Worm (Caenorhabditis elegans) whole organism, L3 larva: ENCODE measurements around the gene zif-1.

ENCODE experiments used
- ZK546.5 ChIP-seq: sonication (generic microtip); optimal IDR thresholded peaks from 2 replicates; lab custom pipeline; 2017; ENCODE audit warnings: missing biosample characterization, missing genetic modification characterization
- aly-2 ChIP-seq: fragments of 150-350 bp; optimal IDR thresholded peaks from 2 replicates; lab custom pipeline; 2014; ENCODE audit warnings: missing biosample characterization, missing genetic modification characterization
- ama-1 ChIP-seq: fragments of 150-350 bp; optimal IDR thresholded peaks from 2 replicates; lab custom pipeline; 2018
- ceh-16 ChIP-seq: sonication (generic microtip); optimal IDR thresholded peaks from 2 replicates; lab custom pipeline; 2017; ENCODE audit warnings: missing biosample characterization, missing genetic modification characterization
- ceh-28 ChIP-seq: fragments of 150-350 bp; optimal IDR thresholded peaks from 2 replicates; lab custom pipeline; 2014; ENCODE audit warnings: missing biosample characterization, missing genetic modification reagents, missing genetic modification characterization
- ceh-82 ChIP-seq: fragments of 150-350 bp; optimal IDR thresholded peaks from 2 replicates; lab custom pipeline; 2014; ENCODE audit warnings: missing biosample characterization, missing genetic modification characterization
- ceh-9 ChIP-seq: sonication (generic microtip); optimal IDR thresholded peaks from 2 replicates; lab custom pipeline; 2018; ENCODE audit warnings: missing biosample characterization, missing genetic modification characterization
- daf-12 ChIP-seq: fragments of 150-350 bp; optimal IDR thresholded peaks from 2 replicates; lab custom pipeline; 2014; ENCODE audit warnings: missing biosample characterization, missing genetic modification reagents, missing genetic modification characterization
- egl-27 ChIP-seq: sonication (generic microtip); optimal IDR thresholded peaks from 4 replicates; lab custom pipeline; 2017; ENCODE audit warnings: missing biosample characterization, missing genetic modification reagents, missing genetic modification characterization
- egl-5 ChIP-seq: fragments of 150-350 bp; optimal IDR thresholded peaks from 2 replicates; lab custom pipeline; 2017; ENCODE audit warnings: missing biosample characterization, missing genetic modification reagents, missing genetic modification characterization, inconsistent platforms
- elt-1 ChIP-seq: fragments of 150-350 bp; optimal IDR thresholded peaks from 2 replicates; lab custom pipeline; 2014; ENCODE audit warnings: missing biosample characterization, missing genetic modification characterization
- elt-2 ChIP-seq: sonication (generic microtip); optimal IDR thresholded peaks from 2 replicates; lab custom pipeline; 2016; ENCODE audit warnings: missing genetic modification reagents, mild to moderate bottlenecking, missing genetic modification characterization, missing compliant biosample characterization
- eor-1 ChIP-seq, 2 experiments: fragments of 150-350 bp; optimal IDR thresholded peaks; 2 replicates each; lab custom pipeline; 2014 to 2018; ENCODE audit warnings: missing biosample characterization in 2 of 2, missing genetic modification characterization in 2 of 2
- fkh-10 ChIP-seq: sonication (generic microtip); optimal IDR thresholded peaks from 2 replicates; lab custom pipeline; 2017; ENCODE audit warnings: missing biosample characterization, missing genetic modification reagents, missing genetic modification characterization
- fkh-2 ChIP-seq: fragments of 150-350 bp; optimal IDR thresholded peaks from 2 replicates; lab custom pipeline; 2014; ENCODE audit warnings: missing biosample characterization, missing genetic modification reagents, missing genetic modification characterization
- fos-1 ChIP-seq: fragments of 150-350 bp; optimal IDR thresholded peaks from 2 replicates; lab custom pipeline; 2014; ENCODE audit warnings: missing biosample characterization, missing genetic modification characterization
- hmg-11 ChIP-seq: sonication (generic microtip); optimal IDR thresholded peaks from 2 replicates; lab custom pipeline; 2016; ENCODE audit warnings: missing genetic modification characterization, missing compliant biosample characterization
- jun-1 ChIP-seq: fragments of 150-350 bp; optimal IDR thresholded peaks from 2 replicates; lab custom pipeline; 2014; ENCODE audit warnings: missing biosample characterization, missing genetic modification reagents, missing genetic modification characterization
- lin-15B ChIP-seq: fragments of 150-350 bp; optimal IDR thresholded peaks from 2 replicates; lab custom pipeline; 2014; ENCODE audit warnings: missing biosample characterization, missing genetic modification characterization
- lin-39 ChIP-seq: fragments of 150-350 bp; optimal IDR thresholded peaks from 2 replicates; lab custom pipeline; 2018; ENCODE audit warnings: missing biosample characterization, missing genetic modification reagents, missing genetic modification characterization
- mdl-1 ChIP-seq: fragments of 150-350 bp; optimal IDR thresholded peaks from 2 replicates; lab custom pipeline; 2014; ENCODE audit warnings: missing biosample characterization, missing genetic modification characterization
- mml-1 ChIP-seq: fragments of 150-350 bp; sonication (generic microtip); optimal IDR thresholded peaks from 3 replicates; lab custom pipeline; 2014; ENCODE audit warnings: missing biosample characterization, missing genetic modification characterization
- nfya-1 ChIP-seq: sonication (generic microtip); optimal IDR thresholded peaks from 2 replicates; lab custom pipeline; 2017; ENCODE audit warnings: missing genetic modification characterization, mild to moderate bottlenecking, missing compliant biosample characterization, antibody characterized with exemption, moderate library complexity; ENCODE audit not compliant: insufficient read depth
- nhr-11 ChIP-seq: fragments of 150-350 bp; optimal IDR thresholded peaks from 2 replicates; lab custom pipeline; 2014; ENCODE audit warnings: missing biosample characterization, missing genetic modification characterization
- nhr-23 ChIP-seq: fragments of 150-350 bp; optimal IDR thresholded peaks from 2 replicates; lab custom pipeline; 2014; ENCODE audit warnings: missing biosample characterization, missing genetic modification reagents, missing genetic modification characterization
- nhr-237 ChIP-seq: fragments of 150-350 bp; optimal IDR thresholded peaks from 2 replicates; lab custom pipeline; 2014; ENCODE audit warnings: missing biosample characterization, missing genetic modification characterization
- nhr-25 ChIP-seq: sonication (generic microtip); optimal IDR thresholded peaks from 2 replicates; lab custom pipeline; 2017; ENCODE audit warnings: missing biosample characterization, missing genetic modification characterization
- nhr-28 ChIP-seq: fragments of 150-350 bp; optimal IDR thresholded peaks from 2 replicates; lab custom pipeline; 2014; ENCODE audit warnings: missing biosample characterization, missing genetic modification characterization
- nhr-43 ChIP-seq: sonication (generic microtip); optimal IDR thresholded peaks from 2 replicates; lab custom pipeline; 2016; ENCODE audit warnings: mild to moderate bottlenecking, missing genetic modification characterization, missing compliant biosample characterization; ENCODE audit not compliant: poor library complexity, severe bottlenecking
- nhr-67 ChIP-seq: fragments of 150-350 bp; optimal IDR thresholded peaks from 2 replicates; lab custom pipeline; 2014; ENCODE audit warnings: missing biosample characterization, missing genetic modification characterization
- nhr-76 ChIP-seq: fragments of 150-350 bp; sonication (generic microtip); optimal IDR thresholded peaks from 5 replicates; lab custom pipeline; 2014; ENCODE audit warnings: missing biosample characterization, missing genetic modification characterization
- nhr-77 ChIP-seq: fragments of 150-350 bp; optimal IDR thresholded peaks from 2 replicates; lab custom pipeline; 2014; ENCODE audit warnings: missing biosample characterization, missing genetic modification characterization
- snpc-4 ChIP-seq: fragments of 150-350 bp; optimal IDR thresholded peaks from 2 replicates; lab custom pipeline; 2014; ENCODE audit warnings: missing biosample characterization, missing genetic modification characterization
- tbx-2 ChIP-seq: sonication (generic microtip); optimal IDR thresholded peaks from 2 replicates; lab custom pipeline; 2016; ENCODE audit warnings: mild to moderate bottlenecking, missing genetic modification characterization, missing compliant biosample characterization
- unc-39 ChIP-seq: sonication (generic microtip); optimal IDR thresholded peaks from 4 replicates; lab custom pipeline; 2017; ENCODE audit warnings: missing biosample characterization, missing genetic modification characterization
- unc-62 ChIP-seq: fragments of 150-350 bp; sonication (generic microtip); optimal IDR thresholded peaks from 4 replicates; lab custom pipeline; 2014; ENCODE audit warnings: missing biosample characterization, missing genetic modification reagents, missing genetic modification characterization
- ztf-11 ChIP-seq: fragments of 150-350 bp; optimal IDR thresholded peaks from 2 replicates; lab custom pipeline; 2014; ENCODE audit warnings: missing biosample characterization, missing genetic modification characterization
- ztf-4 ChIP-seq: fragments of 150-350 bp; optimal IDR thresholded peaks from 2 replicates; lab custom pipeline; 2014; ENCODE audit warnings: missing biosample characterization, missing genetic modification characterization

The zif-1 gene

DNA sequence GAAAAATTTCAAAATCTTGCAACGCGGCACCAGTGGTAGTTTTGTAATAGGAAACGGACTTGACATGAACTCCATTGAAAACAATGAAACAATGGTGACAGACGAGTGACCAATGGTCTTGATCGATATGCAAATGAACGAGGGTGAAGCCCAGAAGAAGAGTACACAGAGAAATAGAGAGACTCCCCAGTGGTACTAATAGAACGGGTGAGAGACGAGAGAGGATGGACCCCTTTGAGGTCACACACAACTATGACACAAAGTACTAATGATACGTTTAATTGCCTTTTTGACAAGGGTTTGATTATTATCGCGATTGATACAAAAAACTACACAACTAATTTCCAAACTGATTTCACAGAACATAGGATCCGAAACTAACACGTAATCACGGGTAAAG, 7.5 kb downstream of the zif-1 start, which contains the start of gene F59B2.8:
Gene F59B2.8, minus strand, starts transcription at position 151 of the 400 bp plus-strand sequence.
- TF ChIP-seq snpc-4 (tag; lab: Kevin White, UChicago) (no peak), nhr-25 (no peak), ztf-11 (tag; lab: Kevin White, UChicago) (no peak), ZK546.5 (tag; lab: Kevin White, UChicago) (no peak), jun-1 (tag; lab: Kevin White, UChicago) (no peak), ceh-16 (tag; lab: Kevin White, UChicago) (no peak), lin-39 (tag; lab: Kevin White, UChicago) (no peak), eor-1 (tag; optimal IDR thresholded peaks at IDR 0.05; lab: Kevin White, UChicago) (no peak), nhr-67 (tag; lab: Kevin White, UChicago) (no peak), nhr-76 (tag; lab: Kevin White, UChicago) (no peak), nhr-237 (tag; lab: Kevin White, UChicago) (no peak), daf-12 (tag; lab: Kevin White, UChicago) (no peak), nhr-28 (tag; lab: Kevin White, UChicago) (no peak)

DNA sequence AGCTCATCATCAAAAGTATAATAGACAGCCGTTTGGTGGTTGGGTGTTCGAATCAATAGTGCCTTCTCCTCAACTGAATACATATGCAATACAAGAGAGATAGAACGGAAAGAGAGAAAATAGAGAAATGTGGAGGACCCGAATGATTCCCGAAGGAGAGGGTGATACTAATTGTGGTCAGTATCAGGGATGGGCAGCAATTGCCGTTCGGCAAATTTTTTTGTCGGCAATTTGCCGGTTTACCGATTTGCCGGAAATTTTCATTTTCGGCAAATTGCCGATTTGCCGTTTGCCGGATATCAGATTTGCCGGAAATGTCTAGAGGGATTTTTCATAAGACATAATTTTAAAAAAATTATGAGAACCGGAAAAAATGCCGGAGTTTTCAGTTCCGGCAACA, 9.7 kb downstream of the zif-1 start, which contains the start of gene F59B2.9:
Gene F59B2.9, minus strand, starts transcription at position 101 of the 400 bp plus-strand sequence.
- TF ChIP-seq unc-62 (GFP tag; lab: Kevin White, UChicago): no peak
- TF ChIP-seq jun-1 (tag; lab: Kevin White, UChicago): no peak
- no peak for TF ChIP-seq nhr-67 (tag; lab: Kevin White, UChicago)
- no peak for TF ChIP-seq nfya-1 (tag; lab: Kevin White, UChicago)
- no peak for TF ChIP-seq ceh-82
- no peak for TF ChIP-seq fkh-10 (GFP tag; lab: Kevin White, UChicago)
- no peak for TF ChIP-seq fkh-2
- no peak for TF ChIP-seq ama-1 (lab: Kevin White, UChicago)
- TF ChIP-seq nhr-77 (tag; lab: Kevin White, UChicago): no peak
- no peak for TF ChIP-seq mml-1 (tag; lab: Kevin White, UChicago)
- no peak for TF ChIP-seq ztf-11 (tag; lab: Kevin White, UChicago)
- no peak for TF ChIP-seq nhr-25
- TF ChIP-seq nhr-43 (tag; lab: Kevin White, UChicago): no peak
- no peak for TF ChIP-seq unc-39
- TF ChIP-seq fos-1 (tag; lab: Kevin White, UChicago): no peak
- TF ChIP-seq nhr-28 (tag; lab: Kevin White, UChicago): no peak

DNA sequence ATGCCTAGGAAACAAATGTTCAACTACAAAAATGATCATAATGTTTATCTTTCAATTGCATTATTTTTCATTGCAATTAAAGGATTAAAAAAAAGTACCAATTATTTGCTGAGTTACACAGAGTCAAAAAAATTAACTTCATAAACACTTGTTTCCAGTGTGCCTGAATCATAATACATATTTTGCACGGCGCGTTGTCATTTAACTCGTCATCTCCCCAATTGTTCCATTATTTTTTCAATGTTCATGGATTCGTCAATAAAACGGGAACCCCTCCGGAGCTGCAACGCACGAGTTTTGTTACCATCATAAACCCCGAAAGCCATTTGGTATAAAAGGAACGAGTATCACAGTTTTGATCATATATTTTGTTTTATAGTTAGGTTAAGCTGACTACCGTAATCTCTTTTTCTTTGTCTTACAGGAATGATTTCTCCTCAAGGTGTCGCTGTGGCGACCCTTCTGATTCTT, 14.6 kb downstream of the zif-1 start, which contains the start of gene F59B2.12:
Gene F59B2.12, plus strand, starts transcription at position 421 of the 471 bp plus-strand sequence.
- TF ChIP-seq nhr-237 (tag; lab: Kevin White, UChicago) (no peak), nhr-28 (tag; lab: Kevin White, UChicago) (no peak), ceh-28 (no peak), ztf-4 (tag; lab: Kevin White, UChicago) (no peak), aly-2 (tag; lab: Kevin White, UChicago) (no peak), nhr-11 (tag; lab: Kevin White, UChicago) (no peak), daf-12 (tag; lab: Kevin White, UChicago) (no peak), ama-1 (lab: Kevin White, UChicago) (no peak), elt-1 (tag; lab: Kevin White, UChicago) (no peak), hmg-11 (tag; lab: Kevin White, UChicago) (no peak)
- TF ChIP-seq, all 47 proteins: peak for 0

DNA sequence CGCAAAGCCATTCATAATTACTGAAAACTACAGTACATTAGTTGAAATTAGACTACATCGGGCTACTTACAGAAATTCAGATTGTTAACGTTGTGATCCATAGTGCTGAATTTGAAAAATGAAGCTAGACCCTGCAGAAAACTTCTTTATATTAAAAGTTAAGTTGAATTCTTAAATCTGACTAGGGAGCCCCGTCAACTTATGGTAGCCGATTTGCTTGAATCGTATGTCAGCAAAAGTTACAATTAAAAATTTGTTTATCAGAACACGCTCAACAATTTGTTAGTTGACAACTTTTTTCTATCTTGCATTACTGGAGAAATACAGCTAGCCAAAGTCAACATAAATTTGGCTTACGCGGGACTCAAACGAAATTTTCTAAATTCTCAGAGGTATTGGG, 20.0 kb downstream of the zif-1 start, which contains the start of gene F59B2.14:
Gene F59B2.14, minus strand, starts transcription at position 101 of the 400 bp plus-strand sequence.
- no peak for TF ChIP-seq jun-1 (tag; lab: Kevin White, UChicago)
- TF ChIP-seq nhr-11 (tag; lab: Kevin White, UChicago): no peak
- TF ChIP-seq mdl-1 (tag; lab: Kevin White, UChicago): no peak
- TF ChIP-seq egl-27: no peak
- no peak for TF ChIP-seq fkh-10 (GFP tag; lab: Kevin White, UChicago)
- no peak for TF ChIP-seq nhr-43 (tag; lab: Kevin White, UChicago)
- no peak for TF ChIP-seq unc-39
- no peak for TF ChIP-seq nhr-67 (tag; lab: Kevin White, UChicago)
- TF ChIP-seq ceh-9: no peak
- TF ChIP-seq elt-1 (tag; lab: Kevin White, UChicago): no peak
- no peak for TF ChIP-seq ceh-82
- no peak for TF ChIP-seq ztf-4 (tag; lab: Kevin White, UChicago)
- TF ChIP-seq lin-15B (tag; lab: Kevin White, UChicago): no peak
- TF ChIP-seq fkh-2: no peak
- TF ChIP-seq elt-2: no peak
- no peak for TF ChIP-seq tbx-2
- TF ChIP-seq aly-2 (tag; lab: Kevin White, UChicago): no peak
- no peak for TF ChIP-seq ama-1 (lab: Kevin White, UChicago)
- no peak for TF ChIP-seq nhr-23
- no peak for TF ChIP-seq egl-5
